Worm (Caenorhabditis elegans): Measurements from ENCODE around the gene ZK688.5.

DNA sequence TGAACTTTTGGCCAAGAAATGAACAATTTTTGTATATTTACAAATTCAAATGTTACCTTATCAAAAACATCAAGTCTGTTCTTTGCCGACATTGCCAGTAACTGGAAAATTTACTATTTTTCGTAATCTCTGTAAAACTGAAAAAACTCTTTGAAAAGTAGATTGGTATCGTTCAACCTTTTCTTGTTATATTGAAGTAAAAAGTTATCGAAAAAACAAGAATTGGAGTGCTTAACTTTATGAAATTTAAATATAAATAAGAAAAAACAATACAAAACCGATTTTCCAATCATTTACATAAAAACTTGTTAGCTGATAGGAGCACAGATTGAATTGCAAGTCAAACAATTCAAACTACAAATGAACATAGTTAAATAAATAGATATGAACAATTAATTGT lies 6.6 kb downstream of the ZK688.5 start, which contains the start of gene ZK688.11:
- TF ChIP-seq nfya-1 (tag; optimal IDR thresholded peaks at IDR 0.05; ENCODE audit: borderline replicate concordance, insufficient read depth) (no peak), ztf-22 (GFP tag; optimal IDR thresholded peaks at IDR 0.05) (no peak), ztf-18 (tag; optimal IDR thresholded peaks at IDR 0.05) (no peak), tbp1 (GFP tag; optimal IDR thresholded peaks at IDR 0.05) (no peak), aptf-2 (GFP tag; conservative IDR thresholded peaks at IDR 0.05) (no peak), Y53G8AR.9 (GFP tag; conservative IDR thresholded peaks at IDR 0.05) (no peak), nhr-90 (tag; optimal IDR thresholded peaks at IDR 0.05) (no peak), ztf-3 (GFP tag; optimal IDR thresholded peaks at IDR 0.05) (no peak), ztf-26 (tag; optimal IDR thresholded peaks at IDR 0.05) (no peak)

Data from whole organism, young adult.